Fruit fly (Drosophila melanogaster): ENCODE measurements around the gene CG4440.

The CG4440 gene

DNA sequence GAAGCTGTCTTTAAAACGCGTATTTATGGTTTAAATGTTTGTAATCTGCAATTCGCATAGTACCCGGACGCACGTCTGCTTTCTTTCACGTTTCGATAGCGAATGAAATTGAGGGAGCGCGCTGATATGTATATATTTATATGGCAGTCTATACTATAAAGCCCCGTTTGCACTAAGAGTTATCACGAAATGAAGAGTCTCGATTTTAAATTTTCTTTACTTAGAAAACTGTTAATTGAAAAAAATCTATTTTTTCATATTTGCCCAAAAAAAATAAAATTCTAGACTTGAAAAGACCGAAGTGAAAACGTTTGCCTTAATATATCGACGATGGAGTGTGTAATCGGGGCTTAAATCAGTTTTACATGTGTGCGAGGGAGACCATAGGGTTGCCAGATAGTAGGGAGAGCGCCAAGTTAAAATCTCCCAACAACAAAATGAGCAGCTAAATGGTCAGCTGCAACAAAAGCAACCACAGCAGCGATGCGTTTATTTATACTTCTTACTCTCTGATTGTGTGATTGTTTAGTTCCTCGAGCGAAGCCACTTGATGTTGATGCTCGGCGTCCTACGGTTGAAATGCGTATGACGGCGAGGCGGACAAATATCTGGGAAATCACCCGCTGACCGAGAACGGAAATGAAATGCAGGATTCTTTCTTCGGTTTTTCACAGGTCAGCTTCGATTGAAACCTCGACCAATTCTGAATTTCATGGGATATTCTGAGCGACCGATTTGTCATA is 4.0 kb upstream of the CG4440 start, which contains the start of gene cact (continued):
- TF ChIP-seq CG14014 (GFP tag; IDR thresholded peaks at IDR 0.05): peak; percentile 85
- peak; percentile 64 for TF ChIP-seq wek (GFP tag; optimal IDR thresholded peaks at IDR 0.05)
- TF ChIP-seq seq (GFP tag; IDR thresholded peaks at IDR 0.05): peak; percentile 88
- peak; percentile 86 for TF ChIP-seq CG14050 (GFP tag; IDR thresholded peaks at IDR 0.05)
- TF ChIP-seq CG4424 (GFP tag; optimal IDR thresholded peaks at IDR 0.05): peak; percentile 92
- peak; percentile 77 for TF ChIP-seq grn (GFP tag; optimal IDR thresholded peaks at IDR 0.05)
- no peak for TF ChIP-seq aop (GFP tag; IDR thresholded peaks at IDR 0.05)
- TF ChIP-seq MBD-R2 (GFP tag; IDR thresholded peaks at IDR 0.05): peak; percentile 72
- TF ChIP-seq pita (GFP tag; optimal IDR thresholded peaks at IDR 0.05): no peak
- TF ChIP-seq Awh (GFP tag; IDR thresholded peaks at IDR 0.05): peak; percentile 69
- TF ChIP-seq da (GFP tag; optimal IDR thresholded peaks at IDR 0.05): peak; percentile 81
- peak; percentile 75 for TF ChIP-seq jing (GFP tag; optimal IDR thresholded peaks at IDR 0.05)
- peak; percentile 88 for TF ChIP-seq sisA (GFP tag; IDR thresholded peaks at IDR 0.05)
- TF ChIP-seq CG8924 (tag; optimal IDR thresholded peaks at IDR 0.05): peak; percentile 95
- peak; percentile 92 for TF ChIP-seq disco-r (GFP tag; optimal IDR thresholded peaks at IDR 0.05)
- TF ChIP-seq Lim3 (GFP tag; IDR thresholded peaks at IDR 0.05): 0 out of 2 replicates have a peak, but pooled peaks have one; percentile 55
- TF ChIP-seq gcm2 (GFP tag; optimal IDR thresholded peaks at IDR 0.05): peak; percentile 76
- peak; percentile 43 for TF ChIP-seq mirr (GFP tag; optimal IDR thresholded peaks at IDR 0.05)
- TF ChIP-seq CG3995 (GFP tag; optimal IDR thresholded peaks at IDR 0.05): peak; percentile 56
- peak; percentile 88 for TF ChIP-seq fd3F (GFP tag; optimal IDR thresholded peaks at IDR 0.05)
- TF ChIP-seq eyg (GFP tag; optimal IDR thresholded peaks at IDR 0.05): peak; percentile 89
- peak; percentile 79 for TF ChIP-seq E2f2 (GFP tag; IDR thresholded peaks at IDR 0.05)
- TF ChIP-seq CG11093 (GFP tag; IDR thresholded peaks at IDR 0.05): peak; percentile 77
- TF ChIP-seq CG11398 (GFP tag; optimal IDR thresholded peaks at IDR 0.05): peak; percentile 91
- TF ChIP-seq CG10959 (GFP tag; IDR thresholded peaks at IDR 0.05): peak; percentile 83
- peak; percentile 90 for TF ChIP-seq CG18619 (GFP tag; optimal IDR thresholded peaks at IDR 0.05)
- TF ChIP-seq lilli (GFP tag; optimal IDR thresholded peaks at IDR 0.05): peak; percentile 97
- TF ChIP-seq CG16815 (GFP tag; optimal IDR thresholded peaks at IDR 0.05): peak; percentile 88
- peak; percentile 71 for TF ChIP-seq Oaz (GFP tag; IDR thresholded peaks at IDR 0.05)
- no peak for TF ChIP-seq mld (GFP tag; IDR thresholded peaks at IDR 0.05; ENCODE audit: partially characterized antibody)
- TF ChIP-seq crol (GFP tag; IDR thresholded peaks at IDR 0.05): no peak; the same call in none of the 2 replicates
- TF ChIP-seq row (GFP tag; IDR thresholded peaks at IDR 0.05): peak; percentile 98
- peak; percentile 91 for TF ChIP-seq Ssrp (tag; optimal IDR thresholded peaks at IDR 0.05)
- peak; percentile 82 for TF ChIP-seq CG11723 (GFP tag; optimal IDR thresholded peaks at IDR 0.05)
- TF ChIP-seq Gug (GFP tag; IDR thresholded peaks at IDR 0.05): peak; percentile 87
- TF ChIP-seq CG7271 (tag; optimal IDR thresholded peaks at IDR 0.05): peak; percentile 73
- 0 out of 3 replicates have a peak, but pooled peaks have one; percentile 14 for TF ChIP-seq z (GFP tag; IDR thresholded peaks at IDR 0.05)
- peak; percentile 93 for TF ChIP-seq CG8388 (GFP tag; optimal IDR thresholded peaks at IDR 0.05)
- peak; percentile 81 for TF ChIP-seq CrebB (tag; optimal IDR thresholded peaks at IDR 0.05)
- TF ChIP-seq Dbx (GFP tag; IDR thresholded peaks at IDR 0.05): peak; percentile 91
- TF ChIP-seq maf-S (GFP tag; optimal IDR thresholded peaks at IDR 0.05): peak; percentile 90
- peak; percentile 95 for TF ChIP-seq Antp (GFP tag; optimal IDR thresholded peaks at IDR 0.05)
- TF ChIP-seq CG6272 (GFP tag; IDR thresholded peaks at IDR 0.05): peak; percentile 88
- TF ChIP-seq CTCF (GFP tag; optimal IDR thresholded peaks at IDR 0.05): peak; percentile 45
- peak; percentile 86; the same call in 2 of the 3 replicates for TF ChIP-seq Mrtf (GFP tag; IDR thresholded peaks at IDR 0.05)
- peak; percentile 85 for TF ChIP-seq Atf-2 (GFP tag; optimal IDR thresholded peaks at IDR 0.05)
- TF ChIP-seq Spps (tag; optimal IDR thresholded peaks at IDR 0.05): peak; percentile 92
- peak; percentile 89 for TF ChIP-seq twi (tag; optimal IDR thresholded peaks at IDR 0.05)
- TF ChIP-seq C15 (GFP tag; IDR thresholded peaks at IDR 0.05): 0 out of 3 replicates have a peak, but pooled peaks have one; percentile 53
- TF ChIP-seq dm (GFP tag; optimal IDR thresholded peaks at IDR 0.05): peak; percentile 92
- peak; percentile 80 for TF ChIP-seq B-H1 (GFP tag; IDR thresholded peaks at IDR 0.05)
